Worm (Caenorhabditis elegans): ENCODE data around the gene C35D10.3.
A peak's percentile ranks its signal among the peaks of the same experiment; 100 is the strongest.

The C35D10.3 gene

ce11 chrIII:4849739-4850138 is 19.0 kb upstream of the C35D10.3 start, which contains the start of gene nonu-1:
TSS of gene nonu-1 (minus strand) at chrIII:4849907.
- TF ChIP-seq ceh-14 (tag; optimal IDR thresholded peaks at IDR 0.05) (no peak), lim-6 (tag; optimal IDR thresholded peaks at IDR 0.05) (no peak), hlh-30 (tag; optimal IDR thresholded peaks at IDR 0.05; ENCODE audit: insufficient read depth) (peak; percentile 81)

- TF ChIP-seq Y22D7AL.16 (tag; optimal IDR thresholded peaks at IDR 0.05): no peak
Observed at ce11 chrIII:4850139-4850538, 18.6 kb upstream of the C35D10.3 start, which contains the start of gene F26A1.1. TSS of gene F26A1.1 (plus strand) at chrIII:4850507.

- TF ChIP-seq pros-1 (tag; optimal IDR thresholded peaks at IDR 0.05): no peak
- TF ChIP-seq unc-55 (GFP tag; optimal IDR thresholded peaks at IDR 0.05): no peak
- TF ChIP-seq ceh-22 (tag; optimal IDR thresholded peaks at IDR 0.05): no peak
- no peak for TF ChIP-seq pqm-1 (tag; optimal IDR thresholded peaks at IDR 0.05)
- no peak for TF ChIP-seq sdc-2 (tag; optimal IDR thresholded peaks at IDR 0.05)
Observed at ce11 chrIII:4852025-4852424, 16.7 kb upstream of the C35D10.3 start, which contains the start of gene ced-4. TSS of gene ced-4 (plus strand) at chrIII:4852325.

ce11 chrIII:4854918-4855317 is 13.8 kb upstream of the C35D10.3 start, which contains the start of gene C35D10.8:
TSS of gene C35D10.8 (plus strand) at chrIII:4855218.
- TF ChIP-seq tbx-2 (tag; optimal IDR thresholded peaks at IDR 0.05): no peak
- TF ChIP-seq ceh-18 (tag; optimal IDR thresholded peaks at IDR 0.05): no peak
- no peak for TF ChIP-seq elt-2 (tag; optimal IDR thresholded peaks at IDR 0.05)
- no peak for TF ChIP-seq pha-4 (tag; optimal IDR thresholded peaks at IDR 0.05)
- TF ChIP-seq ceh-24 (tag; optimal IDR thresholded peaks at IDR 0.05): no peak
- no peak for TF ChIP-seq unc-55 (GFP tag; optimal IDR thresholded peaks at IDR 0.05)
- TF ChIP-seq sdc-2 (tag; optimal IDR thresholded peaks at IDR 0.05): no peak
- TF ChIP-seq odd-2 (tag; optimal IDR thresholded peaks at IDR 0.05): no peak
- TF ChIP-seq hlh-8 (tag; optimal IDR thresholded peaks at IDR 0.05): no peak
- TF ChIP-seq ceh-30 (tag; optimal IDR thresholded peaks at IDR 0.05): no peak
- no peak for TF ChIP-seq K02D7.2 (tag; optimal IDR thresholded peaks at IDR 0.05)
- TF ChIP-seq lin-11 (tag; optimal IDR thresholded peaks at IDR 0.05): no peak
- TF ChIP-seq sox-4 (tag; optimal IDR thresholded peaks at IDR 0.05): no peak
- TF ChIP-seq fax-1 (tag; optimal IDR thresholded peaks at IDR 0.05): no peak
- TF ChIP-seq T23F11.4 (GFP tag; optimal IDR thresholded peaks at IDR 0.05): no peak
- TF ChIP-seq C38D4.7 (GFP tag; optimal IDR thresholded peaks at IDR 0.05): no peak
- no peak for TF ChIP-seq unc-3 (GFP tag; conservative IDR thresholded peaks at IDR 0.05)
- no peak for TF ChIP-seq unc-3 (tag; optimal IDR thresholded peaks at IDR 0.05)
- TF ChIP-seq fkh-10 (GFP tag; optimal IDR thresholded peaks at IDR 0.05): no peak
- TF ChIP-seq ceh-31 (tag; optimal IDR thresholded peaks at IDR 0.05): no peak
- TF ChIP-seq syd-9 (tag; optimal IDR thresholded peaks at IDR 0.05): no peak

ce11 chrIII:4856109-4856508 is 12.6 kb upstream of the C35D10.3 start, which contains the start of gene C35D10.7:
TSS of gene C35D10.7 (plus strand) at chrIII:4856193.
- TF ChIP-seq hlh-30 (tag; optimal IDR thresholded peaks at IDR 0.05; ENCODE audit: insufficient read depth) (no peak), eyg-1 (tag; optimal IDR thresholded peaks at IDR 0.05) (no peak), elt-2 (tag; optimal IDR thresholded peaks at IDR 0.05) (no peak), fkh-10 (GFP tag; optimal IDR thresholded peaks at IDR 0.05) (no peak), ceh-18 (tag; optimal IDR thresholded peaks at IDR 0.05) (no peak), fkh-6 (tag; optimal IDR thresholded peaks at IDR 0.05) (no peak), Y22D7AL.16 (tag; optimal IDR thresholded peaks at IDR 0.05) (no peak)

- TF ChIP-seq ama-1 (optimal IDR thresholded peaks at IDR 0.05) (no peak), ceh-2 (tag; optimal IDR thresholded peaks at IDR 0.05) (no peak), rnt-1 (tag; optimal IDR thresholded peaks at IDR 0.05) (no peak), fkh-6 (tag; optimal IDR thresholded peaks at IDR 0.05) (no peak), pha-2 (tag; optimal IDR thresholded peaks at IDR 0.05) (no peak), hlh-15 (tag; optimal IDR thresholded peaks at IDR 0.05) (no peak), tbx-7 (tag; optimal IDR thresholded peaks at IDR 0.05) (no peak), zip-5 (tag; optimal IDR thresholded peaks at IDR 0.05) (no peak), ceh-30 (tag; optimal IDR thresholded peaks at IDR 0.05) (no peak), hlh-30 (tag; optimal IDR thresholded peaks at IDR 0.05; ENCODE audit: insufficient read depth) (no peak), nfya-1 (tag; optimal IDR thresholded peaks at IDR 0.05) (no peak), elt-4 (tag; optimal IDR thresholded peaks at IDR 0.05) (no peak), elt-2 (tag; optimal IDR thresholded peaks at IDR 0.05) (no peak), sox-2 (GFP tag; IDR thresholded peaks at IDR 0.05) (no peak), lim-6 (tag; optimal IDR thresholded peaks at IDR 0.05) (no peak), dve-1 (tag; optimal IDR thresholded peaks at IDR 0.05) (no peak), ceh-14 (tag; optimal IDR thresholded peaks at IDR 0.05) (no peak), K09A11.1 (tag; optimal IDR thresholded peaks at IDR 0.05; ENCODE audit: insufficient read depth) (no peak)
Observed at ce11 chrIII:4856992-4857391, 11.7 kb upstream of the C35D10.3 start.
